Worm (Caenorhabditis elegans) whole organism, young adult: ENCODE measurements around the gene R160.3.

Experiments used
- B0019.2 ChIP-seq: fragments of 200-800 bp; sonication (Bioruptor generic); conservative IDR thresholded peaks from 2 replicates; pipeline ENCODE4 v1.3.6; 2022; ENCODE audit warnings: missing genetic modification reagents, missing genetic modification characterization, missing compliant biosample characterization
- B0035.1 ChIP-seq: sonication (generic microtip); optimal IDR thresholded peaks from 2 replicates; lab custom pipeline; 2016; ENCODE audit warnings: missing genetic modification characterization, mild to moderate bottlenecking, missing compliant biosample characterization, missing genotype, missing genetic modification reagents
- B0261.1 ChIP-seq: sonication (generic microtip); optimal IDR thresholded peaks from 2 replicates; lab custom pipeline; 2016; ENCODE audit warnings: mild to moderate bottlenecking, missing genetic modification characterization, moderate library complexity, missing compliant biosample characterization
- C06A6.2 ChIP-seq: fragments of 200-800 bp; sonication (Bioruptor generic); conservative IDR thresholded peaks from 2 replicates; pipeline ENCODE4 v1.3.6; 2022; ENCODE audit warnings: missing genetic modification characterization, missing compliant biosample characterization
- D2030.7 ChIP-seq: fragments of 200-800 bp; sonication (Bioruptor generic); IDR thresholded peaks from 2 replicates; pipeline ENCODE4 v1.3.6; 2022; ENCODE audit warnings: missing genetic modification reagents, missing genetic modification characterization, missing compliant biosample characterization
- F23B12.7 ChIP-seq: sonication (generic microtip); optimal IDR thresholded peaks from 2 replicates; lab custom pipeline; 2017; ENCODE audit warnings: missing genetic modification characterization, mild to moderate bottlenecking, missing compliant biosample characterization, antibody characterized with exemption, moderate library complexity; ENCODE audit not compliant: insufficient read depth
- F37B4.10 ChIP-seq: fragments of 200-800 bp; sonication (Bioruptor generic); IDR thresholded peaks from 2 replicates; pipeline ENCODE4 v1.3.6; 2022; ENCODE audit warnings: missing genetic modification characterization, missing compliant biosample characterization
- K11D2.4 ChIP-seq: fragments of 200-800 bp; sonication (Bioruptor generic); IDR thresholded peaks from 2 replicates; pipeline ENCODE4 v1.3.6; 2022; ENCODE audit warnings: missing genetic modification reagents, missing genetic modification characterization, missing compliant biosample characterization
- Y53F4B.3 ChIP-seq: fragments of 200-800 bp; sonication (Bioruptor generic); IDR thresholded peaks from 2 replicates; pipeline ENCODE4 v1.3.6; 2022; ENCODE audit warnings: missing genetic modification reagents, missing genetic modification characterization, missing compliant biosample characterization
- Y53G8AR.9 ChIP-seq: fragments of 200-800 bp; sonication (Bioruptor generic); conservative IDR thresholded peaks from 2 replicates; pipeline ENCODE4 v1.3.6; 2022; ENCODE audit warnings: missing genetic modification reagents, missing genetic modification characterization, missing compliant biosample characterization
- Y95B8A.8 ChIP-seq: fragments of 200-800 bp; sonication (Bioruptor generic); IDR thresholded peaks from 2 replicates; pipeline ENCODE4 v1.3.6; 2022; ENCODE audit warnings: missing genetic modification reagents, missing genetic modification characterization, missing compliant biosample characterization
- ZK185.1 ChIP-seq: sonication (generic microtip); optimal IDR thresholded peaks from 2 replicates; lab custom pipeline; 2016; ENCODE audit warnings: mild to moderate bottlenecking, missing genetic modification characterization, missing compliant biosample characterization; ENCODE audit not compliant: poor library complexity, severe bottlenecking
- akir-1 ChIP-seq: fragments of 200-800 bp; sonication (Bioruptor generic); optimal IDR thresholded peaks from 2 replicates; lab custom pipeline; 2018; ENCODE audit warnings: mild to moderate bottlenecking, missing genetic modification characterization, moderate library complexity, missing compliant biosample characterization
- ama-1 ChIP-seq, 3 experiments: fragments of 150-350 bp in 1 of 3; sonication (generic microtip) in 2 of 3; optimal IDR thresholded peaks; 2 replicates each; lab custom pipeline; 2014 to 2018; ENCODE audit warnings: missing biosample characterization in 2 of 3, missing genetic modification characterization in 2 of 3, missing genetic modification reagents in 2 of 3
- aptf-2 ChIP-seq: fragments of 200-800 bp; sonication (Bioruptor generic); conservative IDR thresholded peaks from 2 replicates; pipeline ENCODE4 v1.3.6; 2022; ENCODE audit warnings: missing genetic modification reagents, missing genetic modification characterization, missing compliant biosample characterization
- aptf-3 ChIP-seq: fragments of 200-800 bp; sonication (Bioruptor generic); IDR thresholded peaks from 2 replicates; pipeline ENCODE4 v1.3.6; 2022; ENCODE audit warnings: missing genetic modification characterization, missing compliant biosample characterization
- atf-7 ChIP-seq: sonication (generic microtip); optimal IDR thresholded peaks from 2 replicates; lab custom pipeline; 2017; ENCODE audit warnings: mild to moderate bottlenecking, missing genetic modification characterization, missing compliant biosample characterization
- cebp-2 ChIP-seq: fragments of 200-800 bp; sonication (Bioruptor generic); IDR thresholded peaks from 2 replicates; pipeline ENCODE4 v1.3.6; 2022; ENCODE audit warnings: missing genetic modification characterization, missing compliant biosample characterization
- ceh-40 ChIP-seq: fragments of 200-800 bp; sonication (Bioruptor generic); IDR thresholded peaks from 2 replicates; pipeline ENCODE4 v1.3.6; 2022; ENCODE audit warnings: missing genetic modification characterization, missing compliant biosample characterization
- ceh-91 ChIP-seq: fragments of 200-800 bp; sonication (Bioruptor generic); IDR thresholded peaks from 2 replicates; pipeline ENCODE4 v1.3.6; 2022; ENCODE audit warnings: missing genetic modification reagents, missing genetic modification characterization, missing compliant biosample characterization
- dpff-1 ChIP-seq: sonication (generic microtip); optimal IDR thresholded peaks from 2 replicates; lab custom pipeline; 2017; ENCODE audit warnings: mild to moderate bottlenecking, missing genetic modification characterization, missing compliant biosample characterization
- ekl-4 ChIP-seq: fragments of 200-800 bp; sonication (Bioruptor generic); IDR thresholded peaks from 2 replicates; pipeline ENCODE4 v1.3.6; 2022; ENCODE audit warnings: missing genetic modification reagents, missing genetic modification characterization, missing compliant biosample characterization
- ets-4 ChIP-seq: fragments of 200-800 bp; sonication (Bioruptor generic); optimal IDR thresholded peaks from 2 replicates; lab custom pipeline; 2018; ENCODE audit warnings: mild to moderate bottlenecking, missing genetic modification characterization, missing compliant biosample characterization
- gei-17 ChIP-seq: fragments of 200-800 bp; sonication (Bioruptor generic); optimal IDR thresholded peaks from 2 replicates; lab custom pipeline; 2018; ENCODE audit warnings: mild to moderate bottlenecking, missing genetic modification characterization, missing compliant biosample characterization
- him-1 ChIP-seq: sonication (generic microtip); optimal IDR thresholded peaks from 2 replicates; lab custom pipeline; 2016; ENCODE audit warnings: missing genotype, missing genetic modification reagents, missing genetic modification characterization, missing compliant biosample characterization
- hlh-26 ChIP-seq: fragments of 200-800 bp; sonication (Bioruptor generic); conservative IDR thresholded peaks from 2 replicates; pipeline ENCODE4 v1.3.6; 2022; ENCODE audit warnings: missing genetic modification reagents, missing genetic modification characterization, missing compliant biosample characterization
- hsf-1 ChIP-seq: fragments of 200-800 bp; sonication (Bioruptor generic); IDR thresholded peaks from 2 replicates; pipeline ENCODE4 v1.3.6; 2022; ENCODE audit warnings: missing genetic modification reagents, missing genetic modification characterization, missing compliant biosample characterization
- let-607 ChIP-seq, 2 experiments: fragments of 200-800 bp in 1 of 2; sonication (Bioruptor generic) in 1 of 2; sonication (generic microtip) in 1 of 2; optimal IDR thresholded peaks; 2 replicates each; lab custom pipeline; 2016 to 2018; ENCODE audit warnings: mild to moderate bottlenecking in 2 of 2, missing compliant biosample characterization in 2 of 2, missing genetic modification characterization in 2 of 2, moderate library complexity in 2 of 2, missing genotype in 1 of 2
- lin-26 ChIP-seq: fragments of 200-800 bp; sonication (Bioruptor generic); IDR thresholded peaks from 2 replicates; pipeline ENCODE4 v1.3.6; 2022; ENCODE audit warnings: missing genetic modification reagents, missing genetic modification characterization, missing compliant biosample characterization
- lin-35 ChIP-seq, 3 experiments: fragments of 150-350 bp in 2 of 3; sonication (generic microtip) in 1 of 3; optimal IDR thresholded peaks; 2 replicates each; lab custom pipeline; 2014 to 2018; ENCODE audit warnings: missing biosample characterization in 3 of 3, missing genetic modification characterization in 3 of 3, missing genetic modification reagents in 3 of 3
- lin-40 ChIP-seq: sonication (generic microtip); optimal IDR thresholded peaks from 2 replicates; lab custom pipeline; 2016; ENCODE audit warnings: missing genetic modification characterization, mild to moderate bottlenecking, missing compliant biosample characterization, missing genotype, missing genetic modification reagents
- lir-1 ChIP-seq: fragments of 200-800 bp; sonication (Bioruptor generic); conservative IDR thresholded peaks from 2 replicates; pipeline ENCODE4 v1.3.6; 2022; ENCODE audit warnings: missing genetic modification reagents, missing genetic modification characterization, missing compliant biosample characterization
- lsl-1 ChIP-seq: fragments of 200-800 bp; sonication (Bioruptor generic); optimal IDR thresholded peaks from 2 replicates; lab custom pipeline; 2018; ENCODE audit warnings: mild to moderate bottlenecking, missing genetic modification characterization, moderate library complexity, missing compliant biosample characterization
- lsy-27 ChIP-seq: sonication (generic microtip); optimal IDR thresholded peaks from 2 replicates; lab custom pipeline; 2017; ENCODE audit warnings: missing genetic modification characterization, mild to moderate bottlenecking, missing compliant biosample characterization, antibody characterized with exemption, missing genotype, borderline replicate concordance; ENCODE audit not compliant: insufficient read depth
- madf-10 ChIP-seq: sonication (generic microtip); optimal IDR thresholded peaks from 2 replicates; lab custom pipeline; 2016; ENCODE audit warnings: mild to moderate bottlenecking, missing genetic modification characterization, missing compliant biosample characterization
- mxl-1 ChIP-seq: sonication (generic microtip); optimal IDR thresholded peaks from 2 replicates; lab custom pipeline; 2016; ENCODE audit warnings: missing genetic modification characterization, missing compliant biosample characterization
- nhr-27 ChIP-seq: fragments of 200-800 bp; sonication (Bioruptor generic); optimal IDR thresholded peaks from 2 replicates; lab custom pipeline; 2018; ENCODE audit warnings: mild to moderate bottlenecking, missing genetic modification characterization, moderate library complexity, missing compliant biosample characterization
- pha-4 ChIP-seq: fragments of 150-350 bp; sonication (generic microtip); optimal IDR thresholded peaks from 2 replicates; lab custom pipeline; 2014; ENCODE audit warnings: missing biosample characterization, missing genetic modification reagents, missing genetic modification characterization
- repo-1 ChIP-seq: sonication (generic microtip); optimal IDR thresholded peaks from 2 replicates; lab custom pipeline; 2017; ENCODE audit warnings: mild to moderate bottlenecking, missing genetic modification characterization, missing compliant biosample characterization
- sdz-38 ChIP-seq: sonication (generic microtip); optimal IDR thresholded peaks from 2 replicates; lab custom pipeline; 2016; ENCODE audit warnings: missing genotype, missing genetic modification characterization, missing compliant biosample characterization
- sea-2 ChIP-seq: fragments of 200-800 bp; sonication (Bioruptor generic); IDR thresholded peaks from 2 replicates; pipeline ENCODE4 v1.3.6; 2022; ENCODE audit warnings: missing genetic modification characterization, missing compliant biosample characterization
- snpc-1.1 ChIP-seq: sonication (generic microtip); optimal IDR thresholded peaks from 2 replicates; lab custom pipeline; 2017; ENCODE audit warnings: missing genetic modification characterization, mild to moderate bottlenecking, missing compliant biosample characterization, antibody characterized with exemption, moderate library complexity, missing genotype, missing genetic modification reagents; ENCODE audit not compliant: insufficient read depth
- snpc-4 ChIP-seq, 5 experiments: fragments of 150-350 bp in 1 of 5; sonication (generic microtip) in 4 of 5; optimal IDR thresholded peaks; 2 replicates each; lab custom pipeline; 2014 to 2018; ENCODE audit warnings: missing genetic modification characterization in 5 of 5, missing biosample characterization in 3 of 5, antibody characterized with exemption in 2 of 5, mild to moderate bottlenecking in 2 of 5, missing compliant biosample characterization in 2 of 5, missing genotype in 2 of 5, moderate library complexity in 2 of 5, missing genetic modification reagents in 1 of 5
- unc-130 ChIP-seq: sonication (generic microtip); optimal IDR thresholded peaks from 2 replicates; lab custom pipeline; 2016; ENCODE audit warnings: missing genetic modification reagents, missing genetic modification characterization, missing compliant biosample characterization
- unc-62 ChIP-seq: fragments of 150-350 bp; optimal IDR thresholded peaks from 2 replicates; lab custom pipeline; 2014; ENCODE audit warnings: missing biosample characterization, missing genetic modification reagents, missing genetic modification characterization
- ztf-28 ChIP-seq: fragments of 200-800 bp; sonication (Bioruptor generic); IDR thresholded peaks from 2 replicates; pipeline ENCODE4 v1.3.6; 2022; ENCODE audit warnings: missing genetic modification reagents, missing genetic modification characterization, missing compliant biosample characterization

Gene R160.3

ce11 chrX:4388834-4389409 is 22.8 kb upstream of the R160.3 start, which contains the start of gene dpy-23 (continued):
- peak; percentile 72 for TF ChIP-seq atf-7 (tag; lab: Kevin White, UChicago)
- no peak for TF ChIP-seq unc-130 (GFP tag; lab: Kevin White, UChicago)
- TF ChIP-seq madf-10 (tag; lab: Kevin White, UChicago): peak; percentile 96
- TF ChIP-seq aptf-3 (GFP tag; lab: Robert Waterston, UW): no peak
- TF ChIP-seq B0261.1 (tag; lab: Kevin White, UChicago): no peak
- TF ChIP-seq hsf-1: no peak
- TF ChIP-seq dpff-1 (tag; lab: Kevin White, UChicago): no peak
- TF ChIP-seq F23B12.7 (tag; lab: Kevin White, UChicago): peak; percentile 70
- no peak for TF ChIP-seq him-1
- TF ChIP-seq nhr-27: no peak
- no peak for TF ChIP-seq lsl-1 (GFP tag; lab: Kevin White, UChicago)
- no peak for TF ChIP-seq mxl-1 (tag; lab: Kevin White, UChicago)
- no peak for TF ChIP-seq ceh-91
- TF ChIP-seq aptf-2 (GFP tag; lab: Robert Waterston, UW): no peak
- peak; percentile 69; the same call in 1 of the 2 replicates for TF ChIP-seq Y53G8AR.9 (GFP tag; lab: Robert Waterston, UW)
- TF ChIP-seq ekl-4 (GFP tag; lab: Robert Waterston, UW): peak; percentile 55
- TF ChIP-seq ztf-28 (GFP tag; lab: Robert Waterston, UW): no peak
- no peak for TF ChIP-seq repo-1
- TF ChIP-seq snpc-4 (GFP tag; optimal IDR thresholded peaks at IDR 0.05; lab: Kevin White, UChicago): peak; percentile 42
- peak; percentile 2 to 55 (median 53) for TF ChIP-seq snpc-4 (tag; optimal IDR thresholded peaks at IDR 0.05; lab: Kevin White, UChicago)
- peak; percentile 82 for TF ChIP-seq K11D2.4
- TF ChIP-seq unc-62: no peak
- TF ChIP-seq lin-40 (tag; lab: Kevin White, UChicago): peak; percentile 89
- TF ChIP-seq lin-35 (GFP tag; optimal IDR thresholded peaks at IDR 0.05; lab: Kevin White, UChicago): peak in 1 of 3 experiments; percentile 75
- no peak for TF ChIP-seq akir-1 (GFP tag; lab: Kevin White, UChicago)
- peak; percentile 33 for TF ChIP-seq pha-4 (tag; lab: Kevin White, UChicago)
- peak; percentile 73 for TF ChIP-seq gei-17 (GFP tag; lab: Kevin White, UChicago)
- no peak for TF ChIP-seq hlh-26
- TF ChIP-seq D2030.7: no peak
- TF ChIP-seq snpc-1.1 (tag; lab: Kevin White, UChicago): no peak
- TF ChIP-seq F37B4.10 (GFP tag; lab: Robert Waterston, UW): no peak
- TF ChIP-seq ceh-40: no peak
- TF ChIP-seq let-607 (tag; optimal IDR thresholded peaks at IDR 0.05; lab: Kevin White, UChicago): peak in 1 of 2 experiments; percentile 59
- TF ChIP-seq lir-1: peak; percentile 71; the same call in 1 of the 2 replicates
- no peak for TF ChIP-seq lsy-27 (tag; lab: Kevin White, UChicago)
- TF ChIP-seq lin-26 (GFP tag; lab: Robert Waterston, UW): peak; percentile 76; the same call in 1 of the 2 replicates
- TF ChIP-seq ZK185.1 (tag; lab: Kevin White, UChicago): peak; percentile 81
- TF ChIP-seq cebp-2: no peak
- no peak for TF ChIP-seq Y53F4B.3 (GFP tag; lab: Robert Waterston, UW)
- TF ChIP-seq ama-1 (optimal IDR thresholded peaks at IDR 0.05; lab: Kevin White, UChicago): no peak
- TF ChIP-seq ama-1 (GFP tag; optimal IDR thresholded peaks at IDR 0.05; lab: Kevin White, UChicago): no peak
- no peak for TF ChIP-seq sdz-38 (tag; lab: Kevin White, UChicago)
- 0 out of 2 replicates have a peak, but pooled peaks have one; percentile 19 for TF ChIP-seq Y95B8A.8 (GFP tag; lab: Robert Waterston, UW)
- peak; percentile 64 for TF ChIP-seq ets-4 (GFP tag; lab: Kevin White, UChicago)
- TF ChIP-seq sea-2 (GFP tag; lab: Robert Waterston, UW): no peak
- TF ChIP-seq B0019.2 (GFP tag; lab: Robert Waterston, UW): no peak
- TF ChIP-seq C06A6.2: peak; percentile 77
- peak; percentile 12 for TF ChIP-seq B0035.1 (tag; lab: Kevin White, UChicago)
